Worm (Caenorhabditis elegans) whole organism, young adult: ENCODE data around the gene txt-13.

Experiments
- Y67H2A.10 ChIP-seq: fragments of 200-800 bp; sonication (Bioruptor generic); conservative IDR thresholded peaks from 2 replicates; pipeline ENCODE4 v1.3.6; 2022; ENCODE audit warnings: missing genetic modification reagents, missing genetic modification characterization, missing compliant biosample characterization
- akir-1 ChIP-seq: fragments of 200-800 bp; sonication (Bioruptor generic); optimal IDR thresholded peaks from 2 replicates; lab custom pipeline; 2018; ENCODE audit warnings: mild to moderate bottlenecking, missing genetic modification characterization, moderate library complexity, missing compliant biosample characterization
- dox-1 ChIP-seq: fragments of 200-800 bp; sonication (Bioruptor generic); IDR thresholded peaks from 2 replicates; pipeline ENCODE4 v1.3.6; 2022; ENCODE audit warnings: missing genetic modification reagents, missing genetic modification characterization, missing compliant biosample characterization
- dpl-1 ChIP-seq: fragments of 150-350 bp; optimal IDR thresholded peaks from 2 replicates; lab custom pipeline; 2014; ENCODE audit warnings: missing biosample characterization, missing genetic modification reagents, missing genetic modification characterization
- hmg-1.2 ChIP-seq: fragments of 200-800 bp; sonication (Bioruptor generic); IDR thresholded peaks from 2 replicates; pipeline ENCODE4 v1.3.6; 2022; ENCODE audit warnings: missing genetic modification reagents, missing genetic modification characterization, missing compliant biosample characterization
- rpc-1 ChIP-seq, 2 experiments: fragments of 150-350 bp in 1 of 2; sonication (generic microtip) in 1 of 2; optimal IDR thresholded peaks; 2 replicates each; lab custom pipeline; 2014 to 2018; ENCODE audit warnings: missing biosample characterization in 1 of 2, missing genetic modification characterization in 1 of 2, missing genetic modification reagents in 1 of 2, missing genotype in 1 of 2
- snpc-4 ChIP-seq, 5 experiments: fragments of 150-350 bp in 1 of 5; sonication (generic microtip) in 4 of 5; optimal IDR thresholded peaks; 2 replicates each; lab custom pipeline; 2014 to 2018; ENCODE audit warnings: missing genetic modification characterization in 5 of 5, missing biosample characterization in 3 of 5, antibody characterized with exemption in 2 of 5, mild to moderate bottlenecking in 2 of 5, missing compliant biosample characterization in 2 of 5, missing genotype in 2 of 5, moderate library complexity in 2 of 5, missing genetic modification reagents in 1 of 5
- ztf-25 ChIP-seq: fragments of 200-800 bp; sonication (Bioruptor generic); IDR thresholded peaks from 2 replicates; pipeline ENCODE4 v1.3.6; 2022; ENCODE audit warnings: missing genetic modification reagents, missing genetic modification characterization, missing compliant biosample characterization

- TF ChIP-seq dpl-1 (no peak), Y67H2A.10 (GFP tag; lab: Robert Waterston, UW) (no peak), dox-1 (GFP tag; lab: Robert Waterston, UW) (no peak), snpc-4 (GFP tag; optimal IDR thresholded peaks at IDR 0.05; lab: Kevin White, UChicago) (no peak), snpc-4 (tag; optimal IDR thresholded peaks at IDR 0.05; lab: Kevin White, UChicago) (no peak), hmg-1.2 (GFP tag; lab: Robert Waterston, UW) (no peak), akir-1 (GFP tag; lab: Kevin White, UChicago) (no peak), rpc-1 (optimal IDR thresholded peaks at IDR 0.05; lab: Kevin White, UChicago) (no peak), rpc-1 (tag; optimal IDR thresholded peaks at IDR 0.05; lab: Kevin White, UChicago) (no peak), ztf-25 (no peak)
Observed at ce11 chrII:10550173-10550572, 20.2 kb upstream of the txt-13 start.
